Fruit fly (Drosophila melanogaster): ENCODE data around the gene sty.

Gene sty

DNA sequence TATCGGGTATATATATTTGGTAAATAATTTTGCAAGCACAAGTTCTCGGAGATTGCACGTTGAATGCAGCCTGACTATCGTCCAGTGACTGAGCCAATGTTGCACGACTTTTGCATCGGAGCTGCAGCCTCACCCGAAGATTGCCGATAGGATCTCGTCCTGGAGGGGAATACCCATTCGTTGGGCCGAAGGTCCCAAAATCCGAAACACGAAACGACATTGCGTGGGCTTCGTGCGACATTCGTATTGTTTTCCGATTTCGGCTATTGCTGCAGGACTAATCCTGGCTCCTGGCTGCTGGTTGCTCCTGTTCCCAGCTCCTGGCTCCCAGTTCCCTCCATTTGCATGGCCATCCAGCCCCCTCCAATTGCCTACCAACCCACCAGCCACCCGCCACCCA is at the start of gene sty:
TSS of gene sty (minus strand) at position 90 of the 400 bp plus-strand sequence.
- TF ChIP-seq Opbp (GFP tag; IDR thresholded peaks at IDR 0.05; ENCODE audit: partially characterized antibody) (no peak), az2 (GFP tag; optimal IDR thresholded peaks at IDR 0.05) (no peak), CG3163 (GFP tag; optimal IDR thresholded peaks at IDR 0.05) (no peak), Deaf1 (tag; optimal IDR thresholded peaks at IDR 0.05) (no peak), so (GFP tag; IDR thresholded peaks at IDR 0.05) (no peak), slbo (GFP tag; IDR thresholded peaks at IDR 0.05) (no peak), Drgx (GFP tag; IDR thresholded peaks at IDR 0.05) (0 out of 2 replicates have a peak, but pooled peaks have one; percentile 7), fd96Cb (tag; optimal IDR thresholded peaks at IDR 0.05) (no peak), Med (GFP tag) (peak; percentile 56)

- peak; percentile 54 for TF ChIP-seq CG2712 (tag; optimal IDR thresholded peaks at IDR 0.05)
- TF ChIP-seq lov (optimal IDR thresholded peaks at IDR 0.05) = no peak
- TF ChIP-seq lov (GFP tag; IDR thresholded peaks at IDR 0.05) = peak; percentile 68; the same call in 1 of the 3 replicates
- TF ChIP-seq chinmo (GFP tag; IDR thresholded peaks at IDR 0.05; ENCODE audit: partially characterized antibody) = no peak
- peak; percentile 27; the same call in 1 of the 2 replicates for TF ChIP-seq ara (GFP tag; IDR thresholded peaks at IDR 0.05)
- no peak for TF ChIP-seq CG2129 (GFP tag; IDR thresholded peaks at IDR 0.05; ENCODE audit: partially characterized antibody)
- peak; percentile 53; the same call in 1 of the 2 replicates for TF ChIP-seq ap (GFP tag; IDR thresholded peaks at IDR 0.05)
- TF ChIP-seq fd64A (GFP tag; optimal IDR thresholded peaks at IDR 0.05) = no peak
- peak; percentile 29 for TF ChIP-seq Camta (GFP tag; optimal IDR thresholded peaks at IDR 0.05)
- TF ChIP-seq CG31388 (GFP tag; optimal IDR thresholded peaks at IDR 0.05) = no peak
- peak; percentile 69 for TF ChIP-seq CG17328 (GFP tag; IDR thresholded peaks at IDR 0.05)
- no peak for TF ChIP-seq CG6175 (GFP tag; IDR thresholded peaks at IDR 0.05)
- TF ChIP-seq NK7.1 (GFP tag; optimal IDR thresholded peaks at IDR 0.05) = peak; percentile 38
- TF ChIP-seq mirr (GFP tag; optimal IDR thresholded peaks at IDR 0.05) = peak; percentile 44
- peak; percentile 54 for TF ChIP-seq fd96Cb (tag; optimal IDR thresholded peaks at IDR 0.05)
- peak; percentile 77 for TF ChIP-seq CG8924 (tag; optimal IDR thresholded peaks at IDR 0.05)
- TF ChIP-seq CG17612 (GFP tag; IDR thresholded peaks at IDR 0.05) = peak; percentile 45; the same call in 1 of the 2 replicates
- peak; percentile 32 for TF ChIP-seq nmo (GFP tag; optimal IDR thresholded peaks at IDR 0.05)
- TF ChIP-seq BEAF-32 (GFP tag; optimal IDR thresholded peaks at IDR 0.05) = no peak
- TF ChIP-seq br (optimal IDR thresholded peaks at IDR 0.05) = no peak
- TF ChIP-seq pan (optimal IDR thresholded peaks at IDR 0.05) = no peak
- peak in 1 of 2 experiments; percentile 83 for TF ChIP-seq pan (GFP tag; optimal IDR thresholded peaks at IDR 0.05 in 1 of 2, IDR thresholded peaks at IDR 0.05 in 1 of 2)
- TF ChIP-seq CG9215 (GFP tag; IDR thresholded peaks at IDR 0.05) = peak; percentile 25; the same call in 1 of the 2 replicates
- TF ChIP-seq CG3838 (GFP tag; optimal IDR thresholded peaks at IDR 0.05) = no peak
- TF ChIP-seq Kr (GFP tag; optimal IDR thresholded peaks at IDR 0.05) = no peak
- TF ChIP-seq vvl (GFP tag; IDR thresholded peaks at IDR 0.05) = peak; percentile 82
- TF ChIP-seq CG34224 (GFP tag; IDR thresholded peaks at IDR 0.05; ENCODE audit: partially characterized antibody) = no peak
- TF ChIP-seq CG1233 (GFP tag; optimal IDR thresholded peaks at IDR 0.05) = peak; percentile 45
- peak; percentile 21 for TF ChIP-seq CG12104 (GFP tag; optimal IDR thresholded peaks at IDR 0.05)
- TF ChIP-seq CG11456 (GFP tag; IDR thresholded peaks at IDR 0.05) = peak; percentile 78
- peak; percentile 65 for TF ChIP-seq CG16863 (GFP tag; optimal IDR thresholded peaks at IDR 0.05)
- peak; percentile 69 for TF ChIP-seq CG9727 (GFP tag; optimal IDR thresholded peaks at IDR 0.05)
- 0 out of 2 replicates have a peak, but pooled peaks have one; percentile 25 for TF ChIP-seq peb (GFP tag; IDR thresholded peaks at IDR 0.05)
- TF ChIP-seq PHDP (tag; optimal IDR thresholded peaks at IDR 0.05) = peak; percentile 88
- TF ChIP-seq gro (GFP tag; optimal IDR thresholded peaks at IDR 0.05) = peak; percentile 61
- TF ChIP-seq CG1529 (GFP tag; optimal IDR thresholded peaks at IDR 0.05) = peak; percentile 47
- TF ChIP-seq en (GFP tag; optimal IDR thresholded peaks at IDR 0.05) = peak; percentile 16
- TF ChIP-seq ERR (GFP tag; optimal IDR thresholded peaks at IDR 0.05) = peak; percentile 3
- TF ChIP-seq Doc3 (GFP tag; IDR thresholded peaks at IDR 0.05; ENCODE audit: partially characterized antibody) = no peak
- no peak for TF ChIP-seq Spps (tag; optimal IDR thresholded peaks at IDR 0.05)
- peak; percentile 0 for TF ChIP-seq CG33213 (GFP tag; optimal IDR thresholded peaks at IDR 0.05)
- TF ChIP-seq bigmax (GFP tag; optimal IDR thresholded peaks at IDR 0.05) = no peak
- TF ChIP-seq CG10267 (tag; optimal IDR thresholded peaks at IDR 0.05) = peak; percentile 54
Observed at dm6 chr3L:3472786-3473185, 48.1 kb upstream of the sty start.
